Worm (Caenorhabditis elegans): ENCODE results near the gene C27A7.6.

ce11 chrV:12088773-12089172 lies 41.8 kb downstream of the C27A7.6 start, which contains the start of gene R07B7.12:
- TF ChIP-seq lsy-2 (tag; optimal IDR thresholded peaks at IDR 0.05) (no peak), nhr-76 (tag; optimal IDR thresholded peaks at IDR 0.05) (no peak)

Data from whole organism, mixed stage, embryonic.